Fruit fly (Drosophila melanogaster) whole organism, prepupa: ENCODE measurements around the gene CG11560.

Experiments used
- CG10631 ChIP-seq: fragments of 200-800 bp; sonication (Bioruptor generic); optimal IDR thresholded peaks from 2 replicates; lab custom pipeline; 2016; ENCODE audit warnings: missing biosample characterization, missing genetic modification characterization
- CG11294 ChIP-seq: fragments of 200-800 bp; sonication (Bioruptor generic); IDR thresholded peaks from 2 replicates; pipeline ENCODE4 v1.3.6; 2022; ENCODE audit warnings: missing biosample characterization, missing genetic modification characterization
- CG15336 ChIP-seq: fragments of 200-800 bp; sonication (Bioruptor generic); IDR thresholded peaks from 2 replicates; pipeline ENCODE4 v1.3.6; 2022; ENCODE audit warnings: missing biosample characterization, missing genetic modification characterization
- CG1621 ChIP-seq: fragments of 200-800 bp; sonication (Bioruptor generic); optimal IDR thresholded peaks from 3 replicates; lab custom pipeline; 2018; ENCODE audit warnings: missing biosample characterization, mild to moderate bottlenecking, missing genetic modification characterization
- CG16779 ChIP-seq: fragments of 200-800 bp; sonication (Bioruptor generic); optimal IDR thresholded peaks from 3 replicates; lab custom pipeline; 2017; ENCODE audit warnings: missing biosample characterization, mild to moderate bottlenecking, missing genetic modification characterization
- CG31627 ChIP-seq: fragments of 200-800 bp; sonication (Bioruptor generic); optimal IDR thresholded peaks from 3 replicates; lab custom pipeline; 2016; ENCODE audit warnings: missing biosample characterization, missing genetic modification characterization
- CG32006 ChIP-seq: fragments of 200-800 bp; sonication (Bioruptor generic); optimal IDR thresholded peaks from 3 replicates; lab custom pipeline; 2017; ENCODE audit warnings: missing biosample characterization, mild to moderate bottlenecking, missing genetic modification characterization
- CG34406 ChIP-seq: fragments of 200-800 bp; sonication (Bioruptor generic); optimal IDR thresholded peaks from 3 replicates; lab custom pipeline; 2016; ENCODE audit warnings: missing biosample characterization, missing genetic modification characterization
- CG3919 ChIP-seq: fragments of 200-800 bp; sonication (Bioruptor generic); optimal IDR thresholded peaks from 3 replicates; lab custom pipeline; 2016; ENCODE audit warnings: missing biosample characterization, missing genetic modification characterization
- CG4318 ChIP-seq: fragments of 200-800 bp; sonication (Bioruptor generic); optimal IDR thresholded peaks from 3 replicates; lab custom pipeline; 2017; ENCODE audit warnings: missing biosample characterization, mild to moderate bottlenecking, missing genetic modification characterization
- CG6163 ChIP-seq: fragments of 200-800 bp; sonication (Bioruptor generic); IDR thresholded peaks from 3 replicates; pipeline ENCODE4 v1.3.6; 2022; ENCODE audit warnings: missing biosample characterization, missing genetic modification characterization
- CG6276 ChIP-seq: fragments of 200-800 bp; sonication (Bioruptor generic); optimal IDR thresholded peaks from 2 replicates; lab custom pipeline; 2017; ENCODE audit warnings: missing biosample characterization, mild to moderate bottlenecking, missing genetic modification characterization
- CG6792 ChIP-seq: fragments of 200-800 bp; sonication (Bioruptor generic); optimal IDR thresholded peaks from 3 replicates; lab custom pipeline; 2016; ENCODE audit warnings: missing biosample characterization, missing genetic modification characterization
- CG6808 ChIP-seq: fragments of 200-800 bp; sonication (Bioruptor generic); optimal IDR thresholded peaks from 3 replicates; lab custom pipeline; 2017; ENCODE audit warnings: missing biosample characterization, missing genetic modification characterization, mild to moderate bottlenecking, moderate library complexity, missing genetic modification reagents
- CG6854 ChIP-seq: fragments of 200-800 bp; sonication (Bioruptor generic); optimal IDR thresholded peaks from 2 replicates; lab custom pipeline; 2017; ENCODE audit warnings: missing biosample characterization, mild to moderate bottlenecking, missing genetic modification characterization
- CG8119 ChIP-seq: fragments of 200-800 bp; sonication (Bioruptor generic); IDR thresholded peaks from 3 replicates; pipeline ENCODE4 v1.3.6; 2022; ENCODE audit warnings: missing biosample characterization, missing genetic modification characterization
- CG8319 ChIP-seq: fragments of 200-800 bp; sonication (Bioruptor generic); optimal IDR thresholded peaks from 3 replicates; lab custom pipeline; 2016; ENCODE audit warnings: missing biosample characterization, missing genetic modification characterization
- Eip78C ChIP-seq: fragments of 200-800 bp; sonication (Bioruptor generic); peaks from one replicate; lab custom pipeline; 2016; ENCODE audit warnings: missing biosample characterization, missing genetic modification characterization
- Eip93F ChIP-seq: fragments of 200-800 bp; sonication (Bioruptor generic); optimal IDR thresholded peaks from 2 replicates; lab custom pipeline; 2016; ENCODE audit warnings: missing biosample characterization, mild to moderate bottlenecking, missing genetic modification characterization
- Gug ChIP-seq: fragments of 200-800 bp; sonication (Bioruptor generic); IDR thresholded peaks from 2 replicates; pipeline ENCODE4 v1.3.6; 2022; ENCODE audit warnings: missing biosample characterization, missing genetic modification characterization
- Hr4 ChIP-seq: fragments of 200-800 bp; sonication (Bioruptor generic); optimal IDR thresholded peaks from 3 replicates; lab custom pipeline; 2016; ENCODE audit warnings: missing biosample characterization, missing genetic modification characterization
- Lpt ChIP-seq: fragments of 200-800 bp; sonication (Bioruptor generic); optimal IDR thresholded peaks from 3 replicates; lab custom pipeline; 2016; ENCODE audit warnings: missing biosample characterization, missing genetic modification characterization
- OdsH ChIP-seq: fragments of 200-800 bp; sonication (Bioruptor generic); optimal IDR thresholded peaks from 3 replicates; lab custom pipeline; 2016; ENCODE audit warnings: missing biosample characterization, missing genetic modification characterization
- Sox102F ChIP-seq: fragments of 200-800 bp; sonication (Bioruptor generic); optimal IDR thresholded peaks from 2 replicates; lab custom pipeline; 2016; ENCODE audit warnings: missing biosample characterization, mild to moderate bottlenecking, missing genetic modification characterization
- Sox14 ChIP-seq: fragments of 200-800 bp; sonication (Bioruptor generic); optimal IDR thresholded peaks from 3 replicates; lab custom pipeline; 2016; ENCODE audit warnings: missing biosample characterization, missing genetic modification characterization
- Sox15 ChIP-seq: fragments of 200-800 bp; sonication (Bioruptor generic); optimal IDR thresholded peaks from 3 replicates; lab custom pipeline; 2016; ENCODE audit warnings: missing biosample characterization, missing genetic modification characterization
- achi ChIP-seq: fragments of 200-800 bp; sonication (Bioruptor generic); optimal IDR thresholded peaks from 3 replicates; lab custom pipeline; 2016; ENCODE audit warnings: missing biosample characterization, missing genetic modification characterization
- acj6 ChIP-seq: fragments of 200-800 bp; sonication (Bioruptor generic); optimal IDR thresholded peaks from 3 replicates; lab custom pipeline; 2016; ENCODE audit warnings: missing biosample characterization, missing genetic modification characterization
- cyc ChIP-seq: fragments of 200-800 bp; sonication (Bioruptor generic); optimal IDR thresholded peaks from 3 replicates; lab custom pipeline; 2016; ENCODE audit warnings: missing biosample characterization, missing genetic modification characterization
- dac ChIP-seq: fragments of 200-800 bp; sonication (Bioruptor generic); optimal IDR thresholded peaks from 2 replicates; lab custom pipeline; 2017; ENCODE audit warnings: missing biosample characterization, mild to moderate bottlenecking, missing genetic modification characterization
- dsx ChIP-seq: fragments of 200-800 bp; optimal IDR thresholded peaks from 3 replicates; lab custom pipeline; 2019; ENCODE audit warnings: missing biosample characterization, mild to moderate bottlenecking, missing genetic modification characterization, moderate library complexity; ENCODE audit not compliant: poor library complexity, severe bottlenecking
- eg ChIP-seq: fragments of 200-800 bp; sonication (Bioruptor generic); IDR thresholded peaks from 3 replicates; pipeline ENCODE4 v1.3.6; 2022; ENCODE audit warnings: missing biosample characterization, missing genetic modification characterization
- esn ChIP-seq: fragments of 200-800 bp; sonication (Bioruptor generic); optimal IDR thresholded peaks from 2 replicates; lab custom pipeline; 2016; ENCODE audit warnings: missing biosample characterization, mild to moderate bottlenecking, missing genetic modification characterization, moderate library complexity
- fd59A ChIP-seq: fragments of 200-800 bp; sonication (Bioruptor generic); optimal IDR thresholded peaks from 2 replicates; lab custom pipeline; 2017; ENCODE audit warnings: missing biosample characterization, mild to moderate bottlenecking, missing genetic modification characterization, missing genetic modification reagents
- fd85E ChIP-seq: fragments of 200-800 bp; sonication (Bioruptor generic); optimal IDR thresholded peaks from 3 replicates; lab custom pipeline; 2016; ENCODE audit warnings: missing biosample characterization, missing genetic modification characterization
- fkh ChIP-seq: fragments of 200-800 bp; sonication (Bioruptor generic); optimal IDR thresholded peaks from 3 replicates; lab custom pipeline; 2017; ENCODE audit warnings: missing biosample characterization, mild to moderate bottlenecking, missing genetic modification characterization, moderate library complexity
- lz ChIP-seq: fragments of 200-800 bp; sonication (Bioruptor generic); optimal IDR thresholded peaks from 3 replicates; lab custom pipeline; 2016; ENCODE audit warnings: missing biosample characterization, missing genetic modification characterization
- net ChIP-seq: fragments of 200-800 bp; sonication (Bioruptor generic); optimal IDR thresholded peaks from 3 replicates; lab custom pipeline; 2016; ENCODE audit warnings: missing biosample characterization, missing genetic modification characterization
- pdm3 ChIP-seq: fragments of 200-800 bp; sonication (Bioruptor generic); optimal IDR thresholded peaks from 3 replicates; lab custom pipeline; 2016; ENCODE audit warnings: missing biosample characterization, missing genetic modification characterization
- salr ChIP-seq, 2 experiments: fragments of 200-800 bp; sonication (Bioruptor generic); optimal IDR thresholded peaks; 3 replicates each; lab custom pipeline; 2016 to 2018; ENCODE audit warnings: missing biosample characterization in 2 of 2, missing genetic modification characterization in 2 of 2, mild to moderate bottlenecking in 1 of 2
- spab ChIP-seq: fragments of 200-800 bp; sonication (Bioruptor generic); optimal IDR thresholded peaks from 2 replicates; lab custom pipeline; 2017; ENCODE audit warnings: missing biosample characterization, mild to moderate bottlenecking, missing genetic modification characterization, missing genetic modification reagents
- ss ChIP-seq, 2 experiments: fragments of 200-800 bp; sonication (Bioruptor generic); optimal IDR thresholded peaks; 2 replicates in 1 of 2; 3 replicates in 1 of 2; lab custom pipeline; 2017 to 2018; ENCODE audit warnings: mild to moderate bottlenecking in 2 of 2, missing biosample characterization in 2 of 2, missing genetic modification characterization in 2 of 2, moderate library complexity in 1 of 2
- svp ChIP-seq: fragments of 200-800 bp; sonication (Bioruptor generic); peaks from one replicate; lab custom pipeline; 2016; ENCODE audit warnings: missing biosample characterization, missing genetic modification characterization
- topi ChIP-seq: fragments of 200-800 bp; sonication (Bioruptor generic); optimal IDR thresholded peaks from 3 replicates; lab custom pipeline; 2016; ENCODE audit warnings: missing biosample characterization, missing genetic modification characterization

The CG11560 gene

DNA sequence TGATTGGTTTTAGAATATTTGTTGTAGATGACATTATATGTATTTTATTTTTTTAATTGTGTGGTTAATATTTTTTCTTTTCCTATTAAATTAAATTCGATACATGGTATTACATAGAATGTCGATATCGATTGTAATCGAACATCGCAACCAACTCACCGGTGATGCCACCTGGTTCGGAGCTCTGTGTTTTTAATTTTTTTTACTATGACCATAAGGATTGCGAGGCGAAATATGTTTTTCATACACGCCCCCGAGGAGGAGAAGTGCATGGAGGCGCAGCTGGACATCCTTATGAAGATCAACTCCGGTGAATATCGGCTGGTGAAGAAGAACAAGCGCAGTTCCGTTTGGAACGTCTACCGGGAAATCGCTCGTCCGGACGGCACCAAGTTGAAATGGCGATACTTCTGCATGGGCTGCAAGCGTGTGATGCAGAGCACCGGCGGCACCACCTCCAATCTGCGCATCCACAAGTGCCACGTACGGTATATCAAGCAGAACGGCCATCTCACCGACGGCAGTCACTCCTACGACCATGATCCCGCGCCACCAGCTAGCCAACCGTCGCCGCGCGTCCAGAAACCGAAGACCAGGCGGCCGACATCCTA is at the start of gene CG11560:
Gene CG11560, plus strand, starts transcription at position 145 of the 611 bp plus-strand sequence.
- TF ChIP-seq CG8119 (GFP tag; lab: Robert Waterston, UW) (no peak), Eip78C (GFP tag; lab: Kevin White, UChicago) (peak; percentile 20)

DNA sequence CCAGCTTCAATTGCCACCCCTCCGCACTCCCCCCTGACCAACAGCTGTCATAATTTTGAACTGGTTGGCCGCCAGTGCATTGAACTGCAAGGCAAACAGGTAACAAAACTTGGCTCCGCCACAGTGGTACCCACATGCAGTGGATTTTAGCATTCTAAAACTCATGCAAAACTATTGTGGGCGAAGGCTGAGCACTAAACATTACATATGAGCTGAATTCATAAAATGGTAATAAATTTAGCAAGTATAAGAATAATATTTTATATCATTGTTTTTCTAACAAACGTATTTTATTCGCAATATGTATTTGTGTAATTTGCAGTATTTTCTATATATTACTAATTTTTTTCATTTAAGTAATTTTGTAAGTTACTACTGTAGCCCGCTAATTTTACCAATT is 47.4 kb upstream of the CG11560 start:
- TF ChIP-seq Lpt (GFP tag; lab: Kevin White, UChicago) (peak; percentile 44), CG4318 (GFP tag; lab: Kevin White, UChicago) (peak; percentile 74), CG8119 (GFP tag; lab: Robert Waterston, UW) (peak; percentile 86), CG6163 (GFP tag; lab: Robert Waterston, UW) (peak; percentile 37; the same call in 2 of the 3 replicates), dsx (GFP tag; lab: Kevin White, UChicago) (no peak), CG6276 (GFP tag; lab: Kevin White, UChicago) (peak; percentile 67), Hr4 (peak; percentile 74), CG6792 (GFP tag; lab: Kevin White, UChicago) (no peak), Eip78C (GFP tag; lab: Kevin White, UChicago) (peak; percentile 81), dac (GFP tag; lab: Kevin White, UChicago) (peak; percentile 75), CG31627 (no peak), cyc (GFP tag; lab: Kevin White, UChicago) (peak; percentile 4), CG3919 (GFP tag; lab: Kevin White, UChicago) (peak; percentile 45), topi (GFP tag; lab: Kevin White, UChicago) (peak; percentile 27), CG32006 (peak; percentile 83), salr (GFP tag; optimal IDR thresholded peaks at IDR 0.05; lab: Kevin White, UChicago) (peak in 1 of 2 experiments; percentile 58), CG10631 (peak; percentile 34), CG15336 (GFP tag; lab: Robert Waterston, UW) (peak; percentile 86), pdm3 (peak; percentile 41), fd85E (GFP tag; lab: Kevin White, UChicago) (no peak), OdsH (GFP tag; lab: Kevin White, UChicago) (peak; percentile 38), Sox14 (GFP tag; lab: Kevin White, UChicago) (peak; percentile 47), CG11294 (GFP tag; lab: Robert Waterston, UW) (peak; percentile 63), spab (GFP tag; lab: Kevin White, UChicago) (no peak), net (peak; percentile 17), Sox102F (GFP tag; lab: Kevin White, UChicago) (no peak), Gug (GFP tag; lab: Robert Waterston, UW) (peak; percentile 65), CG16779 (tag; lab: Kevin White, UChicago) (no peak), svp (GFP tag; lab: Kevin White, UChicago) (peak; percentile 61), achi (GFP tag; lab: Kevin White, UChicago) (peak; percentile 48), ss (GFP tag; optimal IDR thresholded peaks at IDR 0.05; lab: Kevin White, UChicago) (no peak), acj6 (GFP tag; lab: Kevin White, UChicago) (no peak), eg (peak; percentile 78)

DNA sequence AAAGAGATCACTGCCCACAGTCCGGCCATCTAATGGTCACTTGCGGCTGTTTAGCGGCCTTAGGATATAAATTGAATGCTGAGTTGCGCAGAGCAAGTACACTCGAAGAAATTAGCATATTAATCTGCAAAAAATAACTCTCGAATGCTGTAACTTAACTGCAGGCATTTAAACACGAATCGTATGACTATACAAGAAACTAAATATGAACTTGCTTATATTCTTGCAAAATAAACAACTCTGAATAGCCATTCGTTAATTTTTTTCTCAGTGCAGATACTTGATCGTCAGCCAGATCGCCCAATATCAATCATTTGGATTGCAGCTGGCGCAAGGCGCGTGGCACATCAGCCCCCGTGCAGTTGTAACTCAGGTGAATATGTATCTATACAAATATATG is 46.7 kb upstream of the CG11560 start:
- peak; percentile 85 for TF ChIP-seq Eip78C (GFP tag; lab: Kevin White, UChicago)
- TF ChIP-seq pdm3, result peak; percentile 32
- TF ChIP-seq eg, result peak; percentile 85
- TF ChIP-seq Eip93F, result no peak
- peak; percentile 47 for TF ChIP-seq Sox102F (GFP tag; lab: Kevin White, UChicago)
- TF ChIP-seq CG34406 (GFP tag; lab: Kevin White, UChicago), result no peak
- no peak for TF ChIP-seq spab (GFP tag; lab: Kevin White, UChicago)
- TF ChIP-seq CG8319, result no peak
- no peak for TF ChIP-seq net
- TF ChIP-seq Sox15 (GFP tag; lab: Kevin White, UChicago), result no peak
- peak; percentile 59 for TF ChIP-seq CG32006
- peak; percentile 75 for TF ChIP-seq CG6163 (GFP tag; lab: Robert Waterston, UW)
- TF ChIP-seq fd59A (GFP tag; lab: Kevin White, UChicago), result no peak
- peak; percentile 12 for TF ChIP-seq lz (GFP tag; lab: Kevin White, UChicago)
- no peak for TF ChIP-seq CG1621 (tag; lab: Kevin White, UChicago)
- no peak for TF ChIP-seq fd85E (GFP tag; lab: Kevin White, UChicago)
- TF ChIP-seq topi (GFP tag; lab: Kevin White, UChicago), result peak; percentile 5
- TF ChIP-seq fkh, result no peak
- peak; percentile 64 for TF ChIP-seq Gug (GFP tag; lab: Robert Waterston, UW)
- peak; percentile 60 for TF ChIP-seq CG4318 (GFP tag; lab: Kevin White, UChicago)
- TF ChIP-seq acj6 (GFP tag; lab: Kevin White, UChicago), result peak; percentile 38
- peak; percentile 83 for TF ChIP-seq CG15336 (GFP tag; lab: Robert Waterston, UW)
- TF ChIP-seq CG6854 (GFP tag; lab: Kevin White, UChicago), result no peak
- peak; percentile 30 for TF ChIP-seq CG3919 (GFP tag; lab: Kevin White, UChicago)
- TF ChIP-seq CG10631, result no peak
- TF ChIP-seq CG6808 (GFP tag; lab: Kevin White, UChicago), result no peak
- TF ChIP-seq esn, result peak; percentile 30
- TF ChIP-seq CG8119 (GFP tag; lab: Robert Waterston, UW), result peak; percentile 42; the same call in 1 of the 3 replicates
- TF ChIP-seq salr (GFP tag; optimal IDR thresholded peaks at IDR 0.05; lab: Kevin White, UChicago), result no peak
- peak; percentile 60 for TF ChIP-seq svp (GFP tag; lab: Kevin White, UChicago)
